Worm (Caenorhabditis elegans): Measurements from ENCODE around the gene rer-1.
A peak's percentile ranks its signal among the peaks of the same experiment; 100 is the strongest.

Gene rer-1

DNA sequence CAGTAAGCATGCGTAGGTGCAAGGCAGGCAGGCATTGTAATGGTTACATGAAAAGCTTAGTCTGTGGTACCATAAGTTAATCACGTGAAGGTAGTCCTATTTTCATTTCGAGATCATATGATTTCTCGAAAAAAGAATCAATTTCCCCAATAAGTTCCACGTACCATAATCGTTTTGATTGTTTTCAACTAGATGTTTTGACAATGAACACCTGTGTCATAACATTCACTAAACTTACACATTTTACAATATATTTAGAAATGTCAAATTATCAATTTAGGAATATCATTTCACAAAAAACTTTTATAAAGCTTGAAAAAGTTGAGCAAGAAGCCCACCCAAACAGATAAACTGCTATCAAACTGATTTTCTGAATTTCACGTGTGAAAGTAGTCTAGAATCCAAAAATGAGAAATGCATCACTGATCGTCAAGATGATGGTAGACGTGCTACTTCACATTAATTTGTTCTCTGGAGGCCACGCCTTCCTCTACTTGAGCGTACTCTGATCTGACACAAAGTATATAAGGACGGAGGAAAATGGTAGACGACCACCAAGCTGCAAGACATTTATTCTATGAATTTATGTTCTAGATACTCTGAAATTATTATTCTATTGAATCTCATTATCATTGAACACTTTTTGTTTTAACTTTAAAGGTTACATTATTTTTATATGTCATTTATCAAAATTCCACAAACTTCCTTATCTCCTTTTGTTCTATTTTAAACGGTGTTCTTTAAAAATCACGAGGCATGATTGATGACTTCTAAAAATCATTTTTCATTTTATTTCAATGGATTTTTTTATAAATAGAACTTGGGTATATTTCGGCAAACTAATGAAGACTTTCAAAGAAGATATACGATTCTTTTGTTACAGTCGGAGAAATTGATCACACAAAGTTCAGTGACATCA, 8.1 kb downstream of the rer-1 start, which contains the start of gene F46C5.10 (continued):
- TF ChIP-seq let-607 (tag; optimal IDR thresholded peaks at IDR 0.05) (no peak), lin-40 (tag; optimal IDR thresholded peaks at IDR 0.05) (peak; percentile 5), nfyb-1 (GFP tag; IDR thresholded peaks at IDR 0.05) (no peak), akir-1 (GFP tag; optimal IDR thresholded peaks at IDR 0.05) (no peak), cebp-1 (GFP tag; IDR thresholded peaks at IDR 0.05) (no peak), cebp-1 (tag; optimal IDR thresholded peaks at IDR 0.05) (no peak), hrde-1 (tag; optimal IDR thresholded peaks at IDR 0.05; ENCODE audit: borderline replicate concordance) (no peak), lin-35 (GFP tag; optimal IDR thresholded peaks at IDR 0.05) (peak in 1 of 3 experiments; percentile 1), snpc-3.4 (tag; optimal IDR thresholded peaks at IDR 0.05) (no peak), sea-2 (GFP tag; IDR thresholded peaks at IDR 0.05) (no peak), lag-1 (GFP tag; IDR thresholded peaks at IDR 0.05) (no peak), ztf-3 (GFP tag; optimal IDR thresholded peaks at IDR 0.05) (no peak), B0035.1 (tag; optimal IDR thresholded peaks at IDR 0.05) (no peak), tbx-9 (tag; optimal IDR thresholded peaks at IDR 0.05; ENCODE audit: borderline replicate concordance) (no peak), F23B12.7 (tag; optimal IDR thresholded peaks at IDR 0.05; ENCODE audit: insufficient read depth) (no peak)

DNA sequence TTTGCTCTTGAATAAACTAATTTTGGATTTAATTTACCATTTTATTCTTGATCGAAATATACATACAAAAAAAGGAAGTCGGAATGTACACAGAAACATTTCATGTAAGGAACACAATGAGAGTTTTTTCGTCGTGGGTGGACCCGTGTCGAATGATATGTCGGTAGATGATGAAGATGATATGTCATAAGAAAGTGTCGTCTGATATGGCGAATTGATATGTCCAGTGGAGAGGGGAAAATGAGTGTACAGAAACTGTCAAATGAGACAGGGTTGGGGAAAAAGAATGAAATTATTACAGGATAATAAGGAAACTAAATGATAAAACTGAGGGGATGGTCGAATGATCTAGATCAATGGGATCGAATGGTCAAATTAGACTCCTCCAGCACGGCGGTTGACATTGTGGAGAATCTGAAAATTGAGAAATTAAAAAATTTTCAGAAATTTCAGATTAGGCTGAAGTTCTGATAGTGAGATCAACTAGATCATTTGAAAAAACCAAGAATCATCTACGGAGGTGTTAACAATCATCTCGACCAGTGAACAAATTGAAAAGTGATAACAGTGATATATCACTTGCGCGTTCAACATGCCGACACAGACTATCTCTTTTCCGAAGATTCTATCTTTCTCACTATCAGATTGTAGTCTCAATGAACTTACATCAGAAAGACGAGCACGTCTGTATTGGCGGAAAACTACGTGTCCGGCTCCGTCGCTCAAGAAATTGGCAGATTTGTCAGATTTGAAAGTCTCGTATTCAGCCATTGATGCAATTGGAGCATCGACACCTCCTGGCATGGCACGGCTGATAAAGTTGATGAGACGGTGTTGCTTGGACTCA, 9.2 kb downstream of the rer-1 start:
- TF ChIP-seq pbrm-1 (GFP tag; IDR thresholded peaks at IDR 0.05) (no peak), F57C9.4 (tag; optimal IDR thresholded peaks at IDR 0.05) (no peak), nhr-27 (tag; optimal IDR thresholded peaks at IDR 0.05) (no peak), ztf-26 (tag; optimal IDR thresholded peaks at IDR 0.05) (peak; percentile 85), D2030.7 (GFP tag; IDR thresholded peaks at IDR 0.05) (no peak), madf-6 (GFP tag; IDR thresholded peaks at IDR 0.05) (no peak), nhr-120 (GFP tag; IDR thresholded peaks at IDR 0.05) (no peak), lir-1 (GFP tag; conservative IDR thresholded peaks at IDR 0.05) (no peak), hmg-1.2 (GFP tag; IDR thresholded peaks at IDR 0.05) (no peak), Y95B8A.8 (GFP tag; IDR thresholded peaks at IDR 0.05) (no peak), egrh-3 (GFP tag; IDR thresholded peaks at IDR 0.05) (no peak), ama-1 (optimal IDR thresholded peaks at IDR 0.05) (peak; percentile 87), ama-1 (GFP tag; optimal IDR thresholded peaks at IDR 0.05) (no peak), F57A8.1 (GFP tag; optimal IDR thresholded peaks at IDR 0.05) (no peak), F37B4.10 (GFP tag; IDR thresholded peaks at IDR 0.05) (0 out of 2 replicates have a peak, but pooled peaks have one; percentile 55), ztf-6 (GFP tag; IDR thresholded peaks at IDR 0.05) (no peak), attf-6 (GFP tag; IDR thresholded peaks at IDR 0.05) (no peak), Y79H2A.3 (GFP tag; conservative IDR thresholded peaks at IDR 0.05) (no peak), F52B5.7 (tag; optimal IDR thresholded peaks at IDR 0.05) (no peak), him-1 (tag; optimal IDR thresholded peaks at IDR 0.05) (no peak), ceh-27 (GFP tag; optimal IDR thresholded peaks at IDR 0.05) (no peak), nhr-179 (tag; optimal IDR thresholded peaks at IDR 0.05) (no peak), aptf-2 (GFP tag; conservative IDR thresholded peaks at IDR 0.05) (0 out of 2 replicates have a peak, but pooled peaks have one; percentile 21), lin-26 (GFP tag; IDR thresholded peaks at IDR 0.05) (peak; percentile 14; the same call in 1 of the 2 replicates), ztf-25 (GFP tag; IDR thresholded peaks at IDR 0.05) (0 out of 2 replicates have a peak, but pooled peaks have one; percentile 26), F55B11.4 (tag; optimal IDR thresholded peaks at IDR 0.05; ENCODE audit: borderline replicate concordance, insufficient read depth) (no peak), lsl-1 (GFP tag; optimal IDR thresholded peaks at IDR 0.05) (no peak), unc-130 (GFP tag; optimal IDR thresholded peaks at IDR 0.05) (no peak), hsf-1 (GFP tag; IDR thresholded peaks at IDR 0.05) (no peak)
